Worm (Caenorhabditis elegans): ENCODE results near the gene fbxa-89.

fbxa-89 gene

ce11 chrIII:12221452-12221851 is 14.5 kb upstream of the fbxa-89 start:
- TF ChIP-seq irx-1 (tag; optimal IDR thresholded peaks at IDR 0.05) = no peak
- TF ChIP-seq blmp-1 (tag; optimal IDR thresholded peaks at IDR 0.05) = no peak
- no peak for TF ChIP-seq C34B4.2 (tag; optimal IDR thresholded peaks at IDR 0.05)
- TF ChIP-seq unc-86 (tag; optimal IDR thresholded peaks at IDR 0.05) = no peak
- no peak for TF ChIP-seq skn-1 (tag; optimal IDR thresholded peaks at IDR 0.05)
- no peak for TF ChIP-seq hlh-4 (tag; optimal IDR thresholded peaks at IDR 0.05)
- TF ChIP-seq ceh-63 (GFP tag; optimal IDR thresholded peaks at IDR 0.05) = no peak
- no peak for TF ChIP-seq mef-2 (tag; optimal IDR thresholded peaks at IDR 0.05)
- TF ChIP-seq alr-1 (tag; optimal IDR thresholded peaks at IDR 0.05; ENCODE audit: borderline replicate concordance) = no peak
- TF ChIP-seq lsy-2 (tag; optimal IDR thresholded peaks at IDR 0.05) = no peak

- TF ChIP-seq egl-27 (tag; optimal IDR thresholded peaks at IDR 0.05) (no peak), irx-1 (tag; optimal IDR thresholded peaks at IDR 0.05) (no peak), nhr-237 (tag; optimal IDR thresholded peaks at IDR 0.05) (no peak), nhr-71 (tag; optimal IDR thresholded peaks at IDR 0.05) (no peak), dpl-1 (GFP tag; optimal IDR thresholded peaks at IDR 0.05) (peak in 1 of 3 experiments; percentile 32), skn-1 (tag; optimal IDR thresholded peaks at IDR 0.05) (no peak), fkh-8 (tag; optimal IDR thresholded peaks at IDR 0.05) (no peak), nhr-28 (tag; optimal IDR thresholded peaks at IDR 0.05) (no peak), hlh-17 (GFP tag; optimal IDR thresholded peaks at IDR 0.05; ENCODE audit: borderline replicate concordance) (no peak), ets-5 (GFP tag; IDR thresholded peaks at IDR 0.05) (no peak), efl-1 (optimal IDR thresholded peaks at IDR 0.05) (peak in 1 of 2 experiments; percentile 45), efl-1 (GFP tag; optimal IDR thresholded peaks at IDR 0.05 in 1 of 2) (peak; percentile 41 to 63), ceh-8 (GFP tag; optimal IDR thresholded peaks at IDR 0.05) (no peak), nhr-85 (tag) (peak; percentile 55), lin-35 (GFP tag; optimal IDR thresholded peaks at IDR 0.05) (peak in 1 of 2 experiments; percentile 26), tlp-1 (tag; optimal IDR thresholded peaks at IDR 0.05) (no peak)
These were observed 12.8 kb upstream of the fbxa-89 start for ce11 chrIII:12223208-12223607.

- TF ChIP-seq egl-27 (tag; optimal IDR thresholded peaks at IDR 0.05) (no peak), mab-9 (GFP tag; IDR thresholded peaks at IDR 0.05) (no peak), tlp-1 (tag; optimal IDR thresholded peaks at IDR 0.05) (no peak), lsy-2 (tag; optimal IDR thresholded peaks at IDR 0.05) (no peak), ceh-82 (tag; optimal IDR thresholded peaks at IDR 0.05) (no peak), nhr-71 (tag; optimal IDR thresholded peaks at IDR 0.05) (no peak), fkh-4 (tag; optimal IDR thresholded peaks at IDR 0.05; ENCODE audit: borderline replicate concordance) (no peak), fkh-8 (tag; optimal IDR thresholded peaks at IDR 0.05) (no peak), Y116A8C.19 (tag; optimal IDR thresholded peaks at IDR 0.05; ENCODE audit: borderline replicate concordance) (no peak), tbx-2 (tag; optimal IDR thresholded peaks at IDR 0.05) (no peak), nhr-76 (tag; optimal IDR thresholded peaks at IDR 0.05) (no peak), lin-15B (tag; optimal IDR thresholded peaks at IDR 0.05) (no peak), nhr-85 (tag) (no peak), lir-3 (tag; optimal IDR thresholded peaks at IDR 0.05; ENCODE audit: poor library complexity) (no peak), elt-2 (tag; optimal IDR thresholded peaks at IDR 0.05) (no peak), ceh-8 (GFP tag; optimal IDR thresholded peaks at IDR 0.05) (no peak), nhr-90 (tag; optimal IDR thresholded peaks at IDR 0.05; ENCODE audit: poor library complexity) (no peak), mep-1 (tag; optimal IDR thresholded peaks at IDR 0.05) (no peak), sup-37 (GFP tag; optimal IDR thresholded peaks at IDR 0.05) (no peak)
These were observed 10.8 kb upstream of the fbxa-89 start, which contains the start of gene gmn-1 for ce11 chrIII:12225234-12225633. Gene gmn-1, minus strand, starts transcription at chrIII:12225331.

ce11 chrIII:12226089-12226682 is 9.8 kb upstream of the fbxa-89 start, which contains the start of the genes Y75B8A.18 and Y75B8A.19:
Gene Y75B8A.18, minus strand, starts transcription at chrIII:12226230.
Gene Y75B8A.19, plus strand, starts transcription at chrIII:12226632.
- peak; percentile 45 for TF ChIP-seq pax-3 (tag; optimal IDR thresholded peaks at IDR 0.05)
- TF ChIP-seq ztf-4 (tag; optimal IDR thresholded peaks at IDR 0.05) = no peak
- peak; percentile 69 for TF ChIP-seq nhr-19 (GFP tag; conservative IDR thresholded peaks at IDR 0.05)
- TF ChIP-seq F16B12.6 (tag; optimal IDR thresholded peaks at IDR 0.05) = peak; percentile 50
- peak; percentile 53 for TF ChIP-seq dsc-1 (tag; optimal IDR thresholded peaks at IDR 0.05)
- TF ChIP-seq lin-39 (tag; optimal IDR thresholded peaks at IDR 0.05) = peak; percentile 45
- peak; percentile 49; the same call in 1 of the 2 replicates for TF ChIP-seq mab-9 (GFP tag; IDR thresholded peaks at IDR 0.05)
- peak; percentile 54 for TF ChIP-seq nhr-90 (tag; optimal IDR thresholded peaks at IDR 0.05; ENCODE audit: poor library complexity)
- peak; percentile 71 for TF ChIP-seq tbx-2 (tag; optimal IDR thresholded peaks at IDR 0.05)
- TF ChIP-seq ces-1 (GFP tag; optimal IDR thresholded peaks at IDR 0.05) = no peak
- peak in 1 of 2 experiments; percentile 43 for TF ChIP-seq mdl-1 (tag; optimal IDR thresholded peaks at IDR 0.05)
- TF ChIP-seq ztf-11 (tag; optimal IDR thresholded peaks at IDR 0.05) = peak in 1 of 2 experiments; percentile 14
- no peak for TF ChIP-seq nhr-28 (tag; optimal IDR thresholded peaks at IDR 0.05)
- peak; percentile 58 for TF ChIP-seq unc-86 (tag; optimal IDR thresholded peaks at IDR 0.05)
- TF ChIP-seq nhr-71 (tag; optimal IDR thresholded peaks at IDR 0.05) = peak; percentile 78
- peak; percentile 18 for TF ChIP-seq vab-15 (tag; optimal IDR thresholded peaks at IDR 0.05)

Measured in whole organism, L1 larva.